Fruit fly (Drosophila melanogaster) whole organism, adult: Measurements from ENCODE around the gene TbCMF46.

Experiments
- CG11617 ChIP-seq: fragments of 200-800 bp; sonication (Bioruptor generic); optimal IDR thresholded peaks from 2 replicates; lab custom pipeline; 2017; ENCODE audit warnings: mild to moderate bottlenecking, missing biosample characterization, missing genetic modification reagents, missing genetic modification characterization
- CG12768 ChIP-seq: fragments of 200-800 bp; sonication (Bioruptor generic); optimal IDR thresholded peaks from 2 replicates; lab custom pipeline; 2017; ENCODE audit warnings: missing biosample characterization, missing genetic modification characterization, mild to moderate bottlenecking, moderate library complexity, missing genetic modification reagents
- CG14711 ChIP-seq: fragments of 200-800 bp; sonication (Bioruptor generic); optimal IDR thresholded peaks from 2 replicates; lab custom pipeline; 2018; ENCODE audit warnings: missing biosample characterization, mild to moderate bottlenecking, missing genetic modification characterization, moderate library complexity
- CG1620 ChIP-seq: fragments of 200-800 bp; sonication (Bioruptor generic); optimal IDR thresholded peaks from 2 replicates; lab custom pipeline; 2016; ENCODE audit warnings: missing biosample characterization, missing genetic modification characterization
- CG33017 ChIP-seq: fragments of 200-800 bp; sonication (Bioruptor generic); optimal IDR thresholded peaks from 2 replicates; lab custom pipeline; 2018; ENCODE audit warnings: missing biosample characterization, mild to moderate bottlenecking, missing genetic modification characterization, moderate library complexity
- CG5204 ChIP-seq: fragments of 200-800 bp; sonication (Bioruptor generic); optimal IDR thresholded peaks from 2 replicates; lab custom pipeline; 2016; ENCODE audit warnings: missing biosample characterization, missing genetic modification characterization
- CG7045 ChIP-seq: fragments of 200-800 bp; sonication (Bioruptor generic); optimal IDR thresholded peaks from 2 replicates; lab custom pipeline; 2017; ENCODE audit warnings: missing biosample characterization, mild to moderate bottlenecking, missing genetic modification characterization
- CG7101 ChIP-seq: fragments of 200-800 bp; sonication (Bioruptor generic); optimal IDR thresholded peaks from 2 replicates; lab custom pipeline; 2018; ENCODE audit warnings: missing biosample characterization, mild to moderate bottlenecking, missing genetic modification characterization, moderate library complexity
- Clk ChIP-seq: fragments of 200-800 bp; sonication (Bioruptor generic); optimal IDR thresholded peaks from 2 replicates; lab custom pipeline; 2017; ENCODE audit warnings: missing biosample characterization, missing genetic modification characterization
- Crg-1 ChIP-seq: fragments of 200-800 bp; sonication (Bioruptor generic); optimal IDR thresholded peaks from 2 replicates; lab custom pipeline; 2016; ENCODE audit warnings: missing biosample characterization, missing genetic modification characterization
- Hr96 ChIP-seq: fragments of 200-800 bp; sonication (Bioruptor generic); optimal IDR thresholded peaks from 2 replicates; lab custom pipeline; 2016; ENCODE audit warnings: missing biosample characterization, missing genetic modification characterization
- Mnt ChIP-seq: fragments of 200-800 bp; sonication (Bioruptor generic); optimal IDR thresholded peaks from 2 replicates; lab custom pipeline; 2016; ENCODE audit warnings: missing biosample characterization, mild to moderate bottlenecking, missing genetic modification characterization
- bab1 ChIP-seq: fragments of 200-800 bp; sonication (Bioruptor generic); optimal IDR thresholded peaks from 3 replicates; lab custom pipeline; 2019; ENCODE audit warnings: missing biosample characterization, mild to moderate bottlenecking, missing genetic modification characterization, moderate library complexity
- cic ChIP-seq: fragments of 200-800 bp; sonication (Bioruptor generic); optimal IDR thresholded peaks from 2 replicates; lab custom pipeline; 2017; ENCODE audit warnings: missing biosample characterization, mild to moderate bottlenecking, missing genetic modification characterization, moderate library complexity
- kay ChIP-seq: fragments of 200-800 bp; sonication (Bioruptor generic); peaks from one replicate; lab custom pipeline; 2016; ENCODE audit warnings: missing biosample characterization, missing genetic modification characterization, borderline replicate concordance
- ovo ChIP-seq: fragments of 200-800 bp; sonication (Bioruptor generic); optimal IDR thresholded peaks from 2 replicates; lab custom pipeline; 2016; ENCODE audit warnings: missing biosample characterization, missing genetic modification characterization
- pad ChIP-seq: fragments of 200-800 bp; sonication (Bioruptor generic); optimal IDR thresholded peaks from 3 replicates; lab custom pipeline; 2017; ENCODE audit warnings: missing biosample characterization, missing genetic modification characterization, mild to moderate bottlenecking, moderate library complexity, missing genetic modification reagents
- tj ChIP-seq: fragments of 200-800 bp; sonication (Bioruptor generic); optimal IDR thresholded peaks from 3 replicates; lab custom pipeline; 2017; ENCODE audit warnings: missing biosample characterization, mild to moderate bottlenecking, missing genetic modification characterization, moderate library complexity
- toe ChIP-seq: fragments of 200-800 bp; sonication (Bioruptor generic); optimal IDR thresholded peaks from 2 replicates; lab custom pipeline; 2016; ENCODE audit warnings: missing biosample characterization, missing genetic modification characterization

The TbCMF46 gene

DNA sequence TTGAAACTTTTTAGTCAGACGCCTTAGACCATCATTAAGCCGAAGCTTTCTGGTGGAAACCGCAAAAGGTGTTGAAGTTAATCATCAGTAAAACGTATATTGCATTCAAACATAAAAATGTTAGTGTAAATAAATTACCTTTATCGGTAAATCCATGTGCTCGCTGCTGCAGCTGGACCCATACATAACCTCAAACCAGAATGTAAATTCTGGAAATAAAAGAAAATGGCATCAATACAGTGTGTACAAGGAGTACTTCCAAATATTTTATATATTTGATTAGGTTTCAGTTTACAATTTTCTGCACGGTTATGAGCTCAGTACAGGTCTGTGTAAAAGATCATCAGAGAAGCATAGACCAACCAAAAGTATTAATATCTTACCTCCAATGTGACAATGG, 30.5 kb downstream of the TbCMF46 start:
- TF ChIP-seq CG12768 (GFP tag; lab: Kevin White, UChicago) (no peak), CG7101 (no peak), cic (GFP tag; lab: Kevin White, UChicago) (no peak), Crg-1 (GFP tag; lab: Kevin White, UChicago) (no peak), CG1620 (GFP tag; lab: Kevin White, UChicago) (no peak), tj (GFP tag; lab: Kevin White, UChicago) (no peak), ovo (no peak)

DNA sequence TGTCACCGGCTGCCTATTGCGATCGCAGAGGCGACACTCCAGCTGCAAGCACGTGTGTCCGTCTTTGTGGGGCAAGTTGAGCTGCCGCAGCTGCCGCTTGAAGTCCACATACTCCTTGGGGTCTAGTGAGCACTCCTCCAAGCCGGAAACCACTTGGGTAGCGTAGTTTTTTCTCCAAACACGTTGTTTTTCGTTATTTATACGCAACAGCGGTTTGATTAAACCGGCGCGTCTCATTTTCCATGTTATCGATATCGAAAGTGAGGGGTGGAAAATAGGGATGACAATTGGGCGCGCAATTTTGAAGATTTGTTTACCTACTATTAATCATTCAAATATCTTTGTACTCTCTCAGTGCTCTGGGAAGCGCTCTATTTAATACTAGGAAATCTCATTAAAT, 31.5 kb downstream of the TbCMF46 start, which contains the start of gene mtDNA-helicase:
TSS of gene mtDNA-helicase (minus strand) at position 264 of the 400 bp plus-strand sequence.
- TF ChIP-seq CG7101: no peak
- peak; percentile 9 for TF ChIP-seq Crg-1 (GFP tag; lab: Kevin White, UChicago)
- no peak for TF ChIP-seq cic (GFP tag; lab: Kevin White, UChicago)
- no peak for TF ChIP-seq CG5204 (GFP tag; lab: Kevin White, UChicago)
- peak; percentile 80 for TF ChIP-seq Mnt (GFP tag; lab: Kevin White, UChicago)
- peak; percentile 13 for TF ChIP-seq bab1 (GFP tag; lab: Kevin White, UChicago)

DNA sequence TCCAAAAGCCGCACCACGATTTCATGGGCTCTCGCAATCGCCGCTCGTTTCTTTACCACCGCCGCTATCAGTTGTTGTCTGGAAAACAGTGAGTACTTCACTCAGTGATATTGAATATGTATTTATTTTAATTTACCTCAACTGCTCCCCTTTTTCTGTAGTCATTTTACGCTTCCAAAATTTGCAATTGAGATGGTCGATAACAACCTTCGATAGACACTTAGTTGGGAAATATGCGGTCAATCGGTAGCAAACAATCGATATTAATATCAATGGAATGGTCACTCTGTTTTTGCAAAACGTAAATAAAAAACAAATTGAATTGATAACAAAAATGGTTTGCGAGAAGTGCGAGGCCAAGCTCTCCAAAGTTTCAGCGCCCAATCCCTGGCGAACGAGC, 34.1 kb downstream of the TbCMF46 start, which contains the start of the genes CG34183 and CG4537:
TSS of gene CG34183 (minus strand) at position 197 of the 400 bp plus-strand sequence.
TSS of gene CG4537 (plus strand) at position 310 of the 400 bp plus-strand sequence.
- TF ChIP-seq CG7101 (peak; percentile 5), bab1 (GFP tag; lab: Kevin White, UChicago) (peak; percentile 35), Mnt (GFP tag; lab: Kevin White, UChicago) (peak; percentile 49), Hr96 (GFP tag; lab: Kevin White, UChicago) (no peak), CG5204 (GFP tag; lab: Kevin White, UChicago) (no peak), CG12768 (GFP tag; lab: Kevin White, UChicago) (no peak), CG1620 (GFP tag; lab: Kevin White, UChicago) (peak; percentile 34)

DNA sequence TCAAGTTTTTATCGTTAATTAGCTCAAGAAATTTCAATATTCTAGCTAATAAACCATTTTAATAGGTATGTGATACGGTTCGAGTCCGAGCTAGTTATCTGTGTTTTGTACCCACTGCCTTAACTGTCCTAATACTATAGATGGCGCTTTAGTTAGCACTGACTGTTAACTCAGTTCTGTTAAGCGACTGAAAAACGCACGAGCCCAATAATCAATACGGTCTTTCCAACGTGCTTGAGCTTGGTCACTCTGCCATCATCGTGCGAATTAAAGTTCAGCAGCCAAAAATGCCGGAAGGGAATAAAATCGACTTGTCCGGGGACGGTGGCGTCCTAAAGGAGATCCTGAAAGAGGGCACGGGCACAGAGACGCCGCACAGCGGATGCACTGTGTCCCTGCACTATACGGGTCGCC, 36.8 kb downstream of the TbCMF46 start, which contains the start of gene Fkbp59:
TSS of gene Fkbp59 (plus strand) at position 150 of the 414 bp plus-strand sequence.
- no peak for TF ChIP-seq kay
- no peak for TF ChIP-seq CG12768 (GFP tag; lab: Kevin White, UChicago)
- no peak for TF ChIP-seq Hr96 (GFP tag; lab: Kevin White, UChicago)
- TF ChIP-seq bab1 (GFP tag; lab: Kevin White, UChicago): peak; percentile 23
- TF ChIP-seq CG7101: peak; percentile 10
- no peak for TF ChIP-seq toe (GFP tag; lab: Kevin White, UChicago)
- no peak for TF ChIP-seq tj (GFP tag; lab: Kevin White, UChicago)
- peak; percentile 80 for TF ChIP-seq Mnt (GFP tag; lab: Kevin White, UChicago)
- TF ChIP-seq CG14711 (tag; lab: Kevin White, UChicago): no peak
- TF ChIP-seq CG7045 (GFP tag; lab: Kevin White, UChicago): no peak
- no peak for TF ChIP-seq CG11617 (GFP tag; lab: Kevin White, UChicago)
- peak; percentile 25 for TF ChIP-seq CG33017 (tag; lab: Kevin White, UChicago)
- TF ChIP-seq Crg-1 (GFP tag; lab: Kevin White, UChicago): no peak
- peak; percentile 5 for TF ChIP-seq ovo
- TF ChIP-seq CG1620 (GFP tag; lab: Kevin White, UChicago): peak; percentile 8
- no peak for TF ChIP-seq CG5204 (GFP tag; lab: Kevin White, UChicago)
- no peak for TF ChIP-seq pad (GFP tag; lab: Kevin White, UChicago)

DNA sequence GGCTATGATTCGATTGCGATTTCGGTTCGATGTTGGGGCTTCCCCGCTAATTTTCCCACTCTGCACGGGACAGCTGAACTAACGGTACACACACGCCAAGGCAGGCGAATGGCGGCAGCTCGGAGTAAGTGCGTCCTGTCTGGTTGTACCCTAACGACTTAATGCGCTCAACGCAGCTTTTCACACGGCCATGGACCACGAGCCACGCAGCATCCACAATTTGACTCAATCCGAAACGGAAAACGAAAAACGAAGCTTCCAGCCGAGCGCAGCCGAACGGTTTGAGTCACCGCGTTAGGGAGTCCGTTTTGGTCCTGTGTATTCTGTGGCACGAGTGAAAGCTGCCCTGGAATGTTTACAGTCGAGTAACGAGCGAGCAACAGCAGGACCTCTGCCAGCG, 38.6 kb downstream of the TbCMF46 start, which contains the start of gene nAChRalpha6:
TSS of gene nAChRalpha6 (minus strand) at position 165 of the 400 bp plus-strand sequence.
- TF ChIP-seq Clk (GFP tag; lab: Kevin White, UChicago) (no peak), CG7045 (GFP tag; lab: Kevin White, UChicago) (no peak), Hr96 (GFP tag; lab: Kevin White, UChicago) (no peak), CG33017 (tag; lab: Kevin White, UChicago) (no peak), Mnt (GFP tag; lab: Kevin White, UChicago) (no peak), tj (GFP tag; lab: Kevin White, UChicago) (no peak), CG7101 (no peak), CG12768 (GFP tag; lab: Kevin White, UChicago) (no peak), CG5204 (GFP tag; lab: Kevin White, UChicago) (no peak), kay (no peak), CG11617 (GFP tag; lab: Kevin White, UChicago) (no peak), toe (GFP tag; lab: Kevin White, UChicago) (no peak)

DNA sequence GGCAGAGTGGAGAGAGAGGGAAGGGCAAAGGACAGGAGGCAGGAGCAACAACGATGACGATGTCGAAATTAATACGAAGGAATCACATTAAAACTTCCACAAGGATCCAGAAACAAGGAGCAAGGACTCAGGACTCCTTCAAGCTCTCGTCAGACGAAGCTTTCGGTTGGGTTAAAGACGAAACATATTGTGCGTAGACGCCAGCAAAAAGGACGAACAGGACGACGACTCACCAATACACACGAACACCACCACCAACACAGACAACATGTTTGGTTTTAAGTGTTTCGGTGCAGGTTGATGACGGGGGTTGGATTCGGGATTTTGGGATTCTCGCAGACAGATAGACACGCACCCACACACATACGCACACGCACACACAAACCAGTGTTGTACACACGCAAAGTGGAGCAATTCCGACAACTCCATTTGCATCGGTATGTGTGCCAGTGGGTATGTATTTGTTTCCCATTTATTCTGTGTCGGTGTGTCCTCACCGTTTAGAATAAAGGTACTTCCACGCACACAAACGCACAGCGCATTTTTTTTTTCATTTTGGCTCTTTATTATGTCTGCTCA, 42.2 kb downstream of the TbCMF46 start:
- TF ChIP-seq Crg-1 (GFP tag; lab: Kevin White, UChicago): no peak
- no peak for TF ChIP-seq CG14711 (tag; lab: Kevin White, UChicago)
- TF ChIP-seq ovo: no peak
- no peak for TF ChIP-seq bab1 (GFP tag; lab: Kevin White, UChicago)
- no peak for TF ChIP-seq pad (GFP tag; lab: Kevin White, UChicago)
- TF ChIP-seq toe (GFP tag; lab: Kevin White, UChicago): no peak
- no peak for TF ChIP-seq Hr96 (GFP tag; lab: Kevin White, UChicago)
